Fruit fly (Drosophila melanogaster) whole organism, embryonic: ENCODE data around the gene WRNexo.

Experiments used
- Atf-2 ChIP-seq: fragments of 200-800 bp; sonication (Bioruptor generic); optimal IDR thresholded peaks from 2 replicates; lab custom pipeline; 2016; ENCODE audit warnings: missing biosample characterization, missing genetic modification characterization
- Atf3 ChIP-seq: fragments of 200-800 bp; sonication (Bioruptor generic); optimal IDR thresholded peaks from 3 replicates; lab custom pipeline; 2016; ENCODE audit warnings: missing biosample characterization, missing genetic modification characterization
- CG10209 ChIP-seq: fragments of 200-800 bp; sonication (Bioruptor generic); optimal IDR thresholded peaks from 3 replicates; lab custom pipeline; 2017; ENCODE audit warnings: missing biosample characterization, mild to moderate bottlenecking, missing genetic modification characterization, missing genetic modification reagents
- CG10979 ChIP-seq: fragments of 200-800 bp; sonication (Bioruptor generic); optimal IDR thresholded peaks from 2 replicates; lab custom pipeline; 2018; ENCODE audit warnings: missing biosample characterization, mild to moderate bottlenecking, missing genetic modification characterization, moderate library complexity
- CG11695 ChIP-seq: fragments of 200-800 bp; sonication (Bioruptor generic); IDR thresholded peaks from 3 replicates; pipeline ENCODE4 v1.3.6; 2022; ENCODE audit warnings: missing biosample characterization, missing genetic modification characterization
- CG12236 ChIP-seq: fragments of 200-800 bp; sonication (Bioruptor generic); optimal IDR thresholded peaks from 2 replicates; lab custom pipeline; 2016; ENCODE audit warnings: missing biosample characterization, missing genetic modification characterization
- CG12769 ChIP-seq: fragments of 200-800 bp; sonication (Bioruptor generic); optimal IDR thresholded peaks from 2 replicates; lab custom pipeline; 2019; ENCODE audit warnings: missing biosample characterization, mild to moderate bottlenecking, missing genetic modification characterization, moderate library complexity
- CG13624 ChIP-seq: fragments of 200-800 bp; sonication (Bioruptor generic); optimal IDR thresholded peaks from 2 replicates; lab custom pipeline; 2016; ENCODE audit warnings: missing biosample characterization, missing genetic modification characterization
- CG15479 ChIP-seq: fragments of 200-800 bp; sonication (Bioruptor generic); optimal IDR thresholded peaks from 3 replicates; lab custom pipeline; 2019; ENCODE audit warnings: missing biosample characterization, mild to moderate bottlenecking, missing genetic modification characterization, moderate library complexity
- CG1602 ChIP-seq: fragments of 200-800 bp; sonication (Bioruptor generic); optimal IDR thresholded peaks from 3 replicates; lab custom pipeline; 2016; ENCODE audit warnings: missing biosample characterization, missing genetic modification characterization
- CG17385 ChIP-seq: fragments of 200-800 bp; sonication (Bioruptor generic); optimal IDR thresholded peaks from 3 replicates; lab custom pipeline; 2018; ENCODE audit warnings: missing biosample characterization, mild to moderate bottlenecking, missing genetic modification characterization
- CG17568 ChIP-seq: fragments of 200-800 bp; sonication (Bioruptor generic); optimal IDR thresholded peaks from 2 replicates; lab custom pipeline; 2018; ENCODE audit warnings: missing biosample characterization, mild to moderate bottlenecking, missing genetic modification characterization, moderate library complexity
- CG1792 ChIP-seq: fragments of 200-800 bp; sonication (Bioruptor generic); optimal IDR thresholded peaks from 2 replicates; lab custom pipeline; 2016; ENCODE audit warnings: missing biosample characterization, missing genetic modification characterization
- CG18599 ChIP-seq: fragments of 200-800 bp; sonication (Bioruptor generic); optimal IDR thresholded peaks from 3 replicates; lab custom pipeline; 2017; ENCODE audit warnings: missing biosample characterization, missing genetic modification characterization, mild to moderate bottlenecking, moderate library complexity, missing genetic modification reagents
- CG2116 ChIP-seq: fragments of 200-800 bp; sonication (Bioruptor generic); optimal IDR thresholded peaks from 3 replicates; lab custom pipeline; 2018; ENCODE audit warnings: missing biosample characterization, mild to moderate bottlenecking, missing genetic modification characterization
- CG30020 ChIP-seq: fragments of 200-800 bp; optimal IDR thresholded peaks from 2 replicates; lab custom pipeline; 2019; ENCODE audit warnings: missing biosample characterization, mild to moderate bottlenecking, missing genetic modification characterization, moderate library complexity
- CG30431 ChIP-seq: fragments of 200-800 bp; sonication (Bioruptor generic); optimal IDR thresholded peaks from 2 replicates; lab custom pipeline; 2017; ENCODE audit warnings: missing biosample characterization, missing genetic modification characterization
- CG6689 ChIP-seq: fragments of 200-800 bp; sonication (Bioruptor generic); IDR thresholded peaks from 2 replicates; pipeline ENCODE4 v1.3.6; 2022; ENCODE audit warnings: missing biosample characterization, missing genetic modification characterization
- CG7963 ChIP-seq: fragments of 200-800 bp; sonication (Bioruptor generic); IDR thresholded peaks from 3 replicates; pipeline ENCODE4 v1.3.6; 2022; ENCODE audit warnings: missing biosample characterization, missing genetic modification characterization; ENCODE audit not compliant: partially characterized antibody
- D ChIP-seq, 2 experiments: fragments of 200-800 bp in 1 of 2; fragments of >200 bp in 1 of 2; sonication (Bioruptor generic) in 1 of 2; optimal IDR thresholded peaks; 2 replicates in 1 of 2; 3 replicates in 1 of 2; lab custom pipeline; 2017; ENCODE audit warnings: mild to moderate bottlenecking in 1 of 2, missing biosample characterization in 1 of 2, missing genetic modification characterization in 1 of 2, missing genetic modification reagents in 1 of 2
- D19A ChIP-seq: fragments of 200-800 bp; optimal IDR thresholded peaks from 3 replicates; lab custom pipeline; 2019; ENCODE audit warnings: missing biosample characterization, mild to moderate bottlenecking, missing genetic modification characterization, moderate library complexity
- Doc3 ChIP-seq: fragments of 200-800 bp; sonication (Bioruptor generic); IDR thresholded peaks from 3 replicates; pipeline ENCODE4 v1.3.6; 2022; ENCODE audit warnings: missing biosample characterization, missing genetic modification characterization; ENCODE audit not compliant: partially characterized antibody
- E2f2 ChIP-seq: fragments of 200-800 bp; sonication (Bioruptor generic); IDR thresholded peaks from 2 replicates; pipeline ENCODE4 v1.3.6; 2022; ENCODE audit warnings: missing biosample characterization, missing genetic modification characterization
- MTF-1 ChIP-seq: fragments of 200-800 bp; sonication (Bioruptor generic); optimal IDR thresholded peaks from 2 replicates; lab custom pipeline; 2018; ENCODE audit warnings: missing biosample characterization, mild to moderate bottlenecking, missing genetic modification characterization, borderline replicate concordance
- Mrtf ChIP-seq: fragments of 200-800 bp; sonication (Bioruptor generic); IDR thresholded peaks from 3 replicates; pipeline ENCODE4 v1.3.6; 2022; ENCODE audit warnings: missing biosample characterization, missing genetic modification characterization
- PHDP ChIP-seq: fragments of 200-800 bp; sonication (Bioruptor generic); optimal IDR thresholded peaks from 3 replicates; lab custom pipeline; 2018; ENCODE audit warnings: missing biosample characterization, mild to moderate bottlenecking, missing genetic modification characterization, moderate library complexity
- Pdp1 ChIP-seq, 2 experiments: fragments of 200-800 bp; sonication (Bioruptor generic); optimal IDR thresholded peaks; 3 replicates each; lab custom pipeline; 2016; ENCODE audit warnings: missing biosample characterization in 2 of 2, missing genetic modification characterization in 2 of 2, mild to moderate bottlenecking in 1 of 2, moderate library complexity in 1 of 2
- Sry-β ChIP-seq: fragments of 200-800 bp; sonication (Bioruptor generic); optimal IDR thresholded peaks from 2 replicates; lab custom pipeline; 2018; ENCODE audit warnings: missing biosample characterization, mild to moderate bottlenecking, missing genetic modification characterization, moderate library complexity
- Vsx1 ChIP-seq: fragments of 200-800 bp; sonication (Bioruptor generic); optimal IDR thresholded peaks from 2 replicates; lab custom pipeline; 2017; ENCODE audit warnings: missing biosample characterization, mild to moderate bottlenecking, missing genetic modification characterization, missing genetic modification reagents
- Xrp1 ChIP-seq: fragments of 200-800 bp; sonication (Bioruptor generic); IDR thresholded peaks from 2 replicates; pipeline ENCODE4 v1.3.6; 2022; ENCODE audit warnings: missing biosample characterization, missing genetic modification characterization
- YL-1 ChIP-seq: fragments of 200-800 bp; sonication (Bioruptor generic); optimal IDR thresholded peaks from 3 replicates; lab custom pipeline; 2017; ENCODE audit warnings: missing biosample characterization, mild to moderate bottlenecking, missing genetic modification characterization
- ase ChIP-seq: fragments of 200-800 bp; sonication (Bioruptor generic); IDR thresholded peaks from 3 replicates; pipeline ENCODE4 v1.3.6; 2022; ENCODE audit warnings: missing biosample characterization, missing genetic modification characterization
- cato ChIP-seq: fragments of 200-800 bp; sonication (Bioruptor generic); optimal IDR thresholded peaks from 2 replicates; lab custom pipeline; 2016; ENCODE audit warnings: missing biosample characterization, missing genetic modification characterization, borderline replicate concordance
- disco-r ChIP-seq: fragments of 200-800 bp; sonication (Bioruptor generic); optimal IDR thresholded peaks from 2 replicates; lab custom pipeline; 2016; ENCODE audit warnings: missing biosample characterization, missing genetic modification characterization
- dmrt11E ChIP-seq: fragments of 200-800 bp; sonication (Bioruptor generic); optimal IDR thresholded peaks from 3 replicates; lab custom pipeline; 2018; ENCODE audit warnings: missing biosample characterization, mild to moderate bottlenecking, missing genetic modification characterization, moderate library complexity
- fd3F ChIP-seq: fragments of 200-800 bp; sonication (Bioruptor generic); optimal IDR thresholded peaks from 2 replicates; lab custom pipeline; 2018; ENCODE audit warnings: missing biosample characterization, mild to moderate bottlenecking, missing genetic modification characterization, moderate library complexity
- gem ChIP-seq: fragments of 200-800 bp; sonication (Bioruptor generic); optimal IDR thresholded peaks from 2 replicates; lab custom pipeline; 2019; ENCODE audit warnings: missing biosample characterization, mild to moderate bottlenecking, missing genetic modification characterization, moderate library complexity
- inv ChIP-seq: fragments of 200-800 bp; sonication (Bioruptor generic); IDR thresholded peaks from 2 replicates; pipeline ENCODE4 v1.3.6; 2022; ENCODE audit warnings: missing biosample characterization, missing genetic modification characterization; ENCODE audit not compliant: partially characterized antibody
- jigr1 ChIP-seq: fragments of 200-800 bp; sonication (Bioruptor generic); IDR thresholded peaks from 3 replicates; pipeline ENCODE4 v1.3.6; 2022; ENCODE audit warnings: missing biosample characterization, missing genetic modification characterization
- kah ChIP-seq: fragments of 200-800 bp; sonication (Bioruptor generic); optimal IDR thresholded peaks from 2 replicates; lab custom pipeline; 2018; ENCODE audit warnings: missing biosample characterization, mild to moderate bottlenecking, missing genetic modification characterization
- kni ChIP-seq: fragments of 200-800 bp; sonication (Bioruptor generic); optimal IDR thresholded peaks from 3 replicates; lab custom pipeline; 2017; ENCODE audit warnings: mild to moderate bottlenecking, missing biosample characterization, missing genetic modification reagents, missing genetic modification characterization
- p53 ChIP-seq: fragments of 200-800 bp; sonication (Bioruptor generic); optimal IDR thresholded peaks from 2 replicates; lab custom pipeline; 2016; ENCODE audit warnings: missing biosample characterization, missing genetic modification characterization
- pan ChIP-seq, 4 experiments: fragments of >200 bp in 3 of 4; fragments of 200-800 bp in 1 of 4; sonication (Bioruptor generic) in 1 of 4; optimal IDR thresholded peaks in 3 of 4; IDR thresholded peaks in 1 of 4; 2 replicates each; pipeline versions ENCODE4 v1.3.6 to Lab custom; 2017 to 2022; ENCODE audit warnings: missing biosample characterization in 2 of 4, missing genetic modification characterization in 2 of 4, mixed read lengths in 1 of 4
- prd ChIP-seq, 3 experiments: fragments of >200 bp in 2 of 3; fragments of 200-800 bp in 1 of 3; sonication (Bioruptor generic) in 1 of 3; optimal IDR thresholded peaks in 2 of 3; IDR thresholded peaks in 1 of 3; 2 replicates in 2 of 3; 3 replicates in 1 of 3; pipeline versions ENCODE4 v1.3.6 to Lab custom; 2017 to 2022; ENCODE audit warnings: missing biosample characterization in 1 of 3, missing genetic modification characterization in 1 of 3
- salm ChIP-seq: fragments of 200-800 bp; sonication (Bioruptor generic); optimal IDR thresholded peaks from 2 replicates; lab custom pipeline; 2018; ENCODE audit warnings: missing biosample characterization, mild to moderate bottlenecking, missing genetic modification characterization
- sc ChIP-seq, 3 experiments: fragments of >200 bp in 2 of 3; fragments of 200-800 bp in 1 of 3; sonication (Bioruptor generic) in 1 of 3; optimal IDR thresholded peaks; 2 replicates in 2 of 3; 3 replicates in 1 of 3; lab custom pipeline; 2017; ENCODE audit warnings: mild to moderate bottlenecking in 1 of 3, missing biosample characterization in 1 of 3, missing genetic modification characterization in 1 of 3, missing genetic modification reagents in 1 of 3
- wdn ChIP-seq: fragments of 200-800 bp; sonication (Bioruptor generic); IDR thresholded peaks from 2 replicates; pipeline ENCODE4 v1.3.6; 2022; ENCODE audit warnings: missing biosample characterization, missing genetic modification characterization

The WRNexo gene

dm6 chr3R:18393436-18393835 is 27.5 kb upstream of the WRNexo start (continued):
- TF ChIP-seq CG1602: peak; percentile 1
- TF ChIP-seq CG17385 (GFP tag; lab: Kevin White, UChicago): peak; percentile 54
- no peak for TF ChIP-seq Atf3 (GFP tag; lab: Kevin White, UChicago)
- TF ChIP-seq CG12769 (tag; lab: Kevin White, UChicago): no peak
- peak; percentile 68; the same call in 1 of the 2 replicates for TF ChIP-seq Xrp1 (GFP tag; lab: Robert Waterston, UW)
- no peak for TF ChIP-seq salm (tag; lab: Kevin White, UChicago)
- TF ChIP-seq Vsx1 (GFP tag; lab: Kevin White, UChicago): no peak
- peak; percentile 36 for TF ChIP-seq CG18599 (GFP tag; lab: Kevin White, UChicago)
- no peak for TF ChIP-seq ase (GFP tag; lab: Robert Waterston, UW)
- TF ChIP-seq fd3F (GFP tag; lab: Kevin White, UChicago): peak; percentile 32
- no peak for TF ChIP-seq CG17568
- TF ChIP-seq E2f2: peak; percentile 36; the same call in 1 of the 2 replicates
- no peak for TF ChIP-seq CG1792 (GFP tag; lab: Kevin White, UChicago)
- TF ChIP-seq kni: no peak
- TF ChIP-seq sc (optimal IDR thresholded peaks at IDR 0.05; lab: Kevin White, UChicago): no peak
- TF ChIP-seq sc (GFP tag; optimal IDR thresholded peaks at IDR 0.05; lab: Kevin White, UChicago): no peak
- TF ChIP-seq CG11695 (GFP tag; lab: Robert Waterston, UW): peak; percentile 54; the same call in 1 of the 3 replicates
- TF ChIP-seq kah: no peak
- TF ChIP-seq inv (GFP tag; lab: Robert Waterston, UW): no peak
- TF ChIP-seq CG6689 (GFP tag; lab: Robert Waterston, UW): peak; percentile 71
- TF ChIP-seq CG13624 (GFP tag; lab: Kevin White, UChicago): no peak
- TF ChIP-seq CG7963: no peak
- TF ChIP-seq Pdp1 (GFP tag; optimal IDR thresholded peaks at IDR 0.05; lab: Kevin White, UChicago): no peak
- no peak for TF ChIP-seq Sry-β (GFP tag; lab: Kevin White, UChicago)
- no peak for TF ChIP-seq CG2116 (GFP tag; lab: Kevin White, UChicago)
- no peak for TF ChIP-seq p53
- no peak for TF ChIP-seq cato (GFP tag; lab: Kevin White, UChicago)
- TF ChIP-seq MTF-1 (GFP tag; lab: Kevin White, UChicago): no peak
- no peak for TF ChIP-seq CG30431 (GFP tag; lab: Kevin White, UChicago)
- peak; percentile 79 for TF ChIP-seq gem (tag; lab: Kevin White, UChicago)
- TF ChIP-seq CG10209 (GFP tag; lab: Kevin White, UChicago): peak; percentile 40
- no peak for TF ChIP-seq jigr1
- TF ChIP-seq dmrt11E (tag; lab: Kevin White, UChicago): peak; percentile 39
- TF ChIP-seq CG15479 (GFP tag; lab: Kevin White, UChicago): no peak
- TF ChIP-seq Atf-2 (GFP tag; lab: Kevin White, UChicago): no peak
- TF ChIP-seq YL-1 (GFP tag; lab: Kevin White, UChicago): no peak
- no peak for TF ChIP-seq D19A (tag; lab: Kevin White, UChicago)
- TF ChIP-seq D (optimal IDR thresholded peaks at IDR 0.05; lab: Kevin White, UChicago): no peak
- TF ChIP-seq D (GFP tag; optimal IDR thresholded peaks at IDR 0.05; lab: Kevin White, UChicago): no peak
- TF ChIP-seq PHDP: peak; percentile 71
- TF ChIP-seq Doc3: no peak
- no peak for TF ChIP-seq Mrtf (GFP tag; lab: Robert Waterston, UW)
- no peak for TF ChIP-seq wdn (GFP tag; lab: Robert Waterston, UW)
- no peak for TF ChIP-seq pan (optimal IDR thresholded peaks at IDR 0.05; lab: Kevin White, UChicago)
- peak in 1 of 2 experiments; percentile 68 for TF ChIP-seq pan (GFP tag; optimal IDR thresholded peaks at IDR 0.05 in 1 of 2, IDR thresholded peaks at IDR 0.05 in 1 of 2)
- TF ChIP-seq CG10979 (tag; lab: Kevin White, UChicago): peak; percentile 46
- TF ChIP-seq disco-r: no peak
- TF ChIP-seq CG12236 (GFP tag; lab: Kevin White, UChicago): no peak
- no peak for TF ChIP-seq prd (optimal IDR thresholded peaks at IDR 0.05; lab: Kevin White, UChicago)
- peak; percentile 65 for TF ChIP-seq prd (GFP tag; IDR thresholded peaks at IDR 0.05; lab: Robert Waterston, UW)
- TF ChIP-seq CG30020 (tag; lab: Kevin White, UChicago): no peak
